Worm (Caenorhabditis elegans) whole organism, early embryonic: ENCODE data around the gene T07H3.8.

Experiments
- F13C5.2 ChIP-seq: sonication (generic microtip); optimal IDR thresholded peaks from 2 replicates; lab custom pipeline; 2017; ENCODE audit warnings: mild to moderate bottlenecking, missing genetic modification characterization, inconsistent platforms, missing compliant biosample characterization
- ama-1 ChIP-seq: fragments of 150-350 bp; optimal IDR thresholded peaks from 2 replicates; lab custom pipeline; 2014
- ceh-13 ChIP-seq: fragments of 200-800 bp; sonication (Bioruptor generic); optimal IDR thresholded peaks from 2 replicates; lab custom pipeline; 2018; ENCODE audit warnings: mild to moderate bottlenecking, missing genetic modification characterization, missing compliant biosample characterization
- ceh-36 ChIP-seq: sonication (generic microtip); optimal IDR thresholded peaks from 2 replicates; lab custom pipeline; 2016; ENCODE audit warnings: missing genetic modification characterization, inconsistent platforms, missing compliant biosample characterization
- flt-1 ChIP-seq: fragments of 200-800 bp; sonication (Bioruptor generic); IDR thresholded peaks from 2 replicates; pipeline ENCODE4 v1.3.6; 2022; ENCODE audit warnings: missing genetic modification characterization, missing compliant biosample characterization
- hmbx-1 ChIP-seq: sonication (generic microtip); optimal IDR thresholded peaks from 2 replicates; lab custom pipeline; 2016; ENCODE audit warnings: mild to moderate bottlenecking, missing genetic modification characterization, missing compliant biosample characterization
- hmg-4 ChIP-seq: fragments of 200-800 bp; sonication (Bioruptor generic); optimal IDR thresholded peaks from 2 replicates; lab custom pipeline; 2018; ENCODE audit warnings: mild to moderate bottlenecking, missing genetic modification characterization, missing compliant biosample characterization
- pes-1 ChIP-seq: fragments of 200-800 bp; sonication (Bioruptor generic); IDR thresholded peaks from 2 replicates; pipeline ENCODE4 v1.3.6; 2022; ENCODE audit warnings: missing genetic modification reagents, missing genetic modification characterization, missing compliant biosample characterization
- scrt-1 ChIP-seq: fragments of 200-800 bp; sonication (Bioruptor generic); IDR thresholded peaks from 2 replicates; pipeline ENCODE4 v1.3.6; 2022; ENCODE audit warnings: missing genetic modification characterization, missing compliant biosample characterization
- sea-1 ChIP-seq: fragments of 200-800 bp; sonication (Bioruptor generic); conservative IDR thresholded peaks from 2 replicates; pipeline ENCODE4 v1.3.6; 2022; ENCODE audit warnings: missing genetic modification characterization, missing compliant biosample characterization
- tbx-11 ChIP-seq: fragments of 200-800 bp; sonication (Bioruptor generic); IDR thresholded peaks from 2 replicates; pipeline ENCODE4 v1.3.6; 2022; ENCODE audit warnings: missing genetic modification characterization, missing compliant biosample characterization
- tbx-37 ChIP-seq: fragments of 200-800 bp; sonication (Bioruptor generic); conservative IDR thresholded peaks from 2 replicates; pipeline ENCODE4 v1.3.6; 2022; ENCODE audit warnings: missing genetic modification reagents, missing genetic modification characterization, missing compliant biosample characterization
- tra-4 ChIP-seq: sonication (generic microtip); optimal IDR thresholded peaks from 2 replicates; lab custom pipeline; 2017; ENCODE audit warnings: missing genetic modification characterization, missing compliant biosample characterization

DNA sequence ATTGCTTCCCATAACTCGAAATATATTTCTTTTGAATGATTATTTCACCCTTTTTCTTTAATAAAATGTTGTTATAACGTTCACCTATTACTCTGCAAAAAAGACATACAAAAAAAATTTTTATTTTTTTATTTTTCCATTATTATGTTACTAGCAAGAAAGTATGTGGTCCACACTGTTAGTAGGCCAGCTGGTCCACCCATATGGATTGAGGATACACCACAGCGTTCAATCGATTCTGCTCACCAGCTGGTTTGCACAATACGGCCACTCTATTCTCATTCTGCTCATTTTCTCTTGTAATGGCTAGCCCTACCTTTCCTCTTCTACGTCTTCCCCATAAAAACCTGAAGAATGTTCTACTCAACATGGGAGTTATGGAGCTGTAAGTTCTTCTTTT is 47.8 kb upstream of the T07H3.8 start, which contains the start of gene fbxb-44:
- no peak for TF ChIP-seq ama-1 (lab: Kevin White, UChicago)
- no peak for TF ChIP-seq sea-1 (GFP tag; lab: Robert Waterston, UW)
- no peak for TF ChIP-seq hmbx-1 (tag; lab: Kevin White, UChicago)
- no peak for TF ChIP-seq scrt-1 (GFP tag; lab: Robert Waterston, UW)
- TF ChIP-seq tbx-37: no peak
- no peak for TF ChIP-seq ceh-36 (tag; lab: Kevin White, UChicago)
- TF ChIP-seq F13C5.2 (tag; lab: Kevin White, UChicago): no peak
- TF ChIP-seq hmg-4 (GFP tag; lab: Kevin White, UChicago): no peak
- TF ChIP-seq tra-4 (tag; lab: Kevin White, UChicago): no peak
- TF ChIP-seq ceh-13 (GFP tag; lab: Kevin White, UChicago): no peak
- TF ChIP-seq tbx-11 (GFP tag; lab: Robert Waterston, UW): no peak
- no peak for TF ChIP-seq flt-1 (GFP tag; lab: Robert Waterston, UW)
- TF ChIP-seq pes-1 (GFP tag; lab: Robert Waterston, UW): no peak
